Fruit fly (Drosophila melanogaster) whole organism, embryonic: ENCODE data around the gene CG15927.
A peak's percentile ranks its signal among the peaks of the same experiment; 100 is the strongest.

Experiments
- Blimp-1 ChIP-seq: fragments of 200-800 bp; sonication (Bioruptor generic); optimal IDR thresholded peaks from 3 replicates; lab custom pipeline; 2018; ENCODE audit warnings: missing biosample characterization, missing genetic modification characterization, mild to moderate bottlenecking, moderate library complexity, missing genetic modification reagents
- CG11504 ChIP-seq: fragments of 200-800 bp; sonication (Bioruptor generic); optimal IDR thresholded peaks from 3 replicates; lab custom pipeline; 2019; ENCODE audit warnings: missing biosample characterization, mild to moderate bottlenecking, missing genetic modification characterization, moderate library complexity
- CG11723 ChIP-seq: fragments of 200-800 bp; sonication (Bioruptor generic); optimal IDR thresholded peaks from 2 replicates; lab custom pipeline; 2017; ENCODE audit warnings: missing biosample characterization, mild to moderate bottlenecking, missing genetic modification characterization
- CG12236 ChIP-seq: fragments of 200-800 bp; sonication (Bioruptor generic); optimal IDR thresholded peaks from 2 replicates; lab custom pipeline; 2016; ENCODE audit warnings: missing biosample characterization, missing genetic modification characterization
- CG12391 ChIP-seq: fragments of 200-800 bp; sonication (Bioruptor generic); optimal IDR thresholded peaks from 3 replicates; lab custom pipeline; 2018; ENCODE audit warnings: missing biosample characterization, mild to moderate bottlenecking, missing genetic modification characterization, moderate library complexity
- CG12659 ChIP-seq: fragments of 200-800 bp; sonication (Bioruptor generic); optimal IDR thresholded peaks from 3 replicates; lab custom pipeline; 2017; ENCODE audit warnings: mild to moderate bottlenecking, missing biosample characterization, missing genetic modification reagents, missing genetic modification characterization
- CG12942 ChIP-seq: fragments of 200-800 bp; sonication (Bioruptor generic); optimal IDR thresholded peaks from 3 replicates; lab custom pipeline; 2016; ENCODE audit warnings: missing biosample characterization, missing genetic modification characterization
- CG13424 ChIP-seq: fragments of 200-800 bp; sonication (Bioruptor generic); optimal IDR thresholded peaks from 2 replicates; lab custom pipeline; 2019; ENCODE audit warnings: missing biosample characterization, mild to moderate bottlenecking, missing genetic modification characterization, moderate library complexity
- CG14441 ChIP-seq: fragments of 200-800 bp; sonication (Bioruptor generic); IDR thresholded peaks from 2 replicates; pipeline ENCODE4 v1.3.6; 2022; ENCODE audit warnings: missing biosample characterization, missing genetic modification characterization
- CG15269 ChIP-seq: fragments of 200-800 bp; sonication (Bioruptor generic); optimal IDR thresholded peaks from 2 replicates; lab custom pipeline; 2018; ENCODE audit warnings: missing biosample characterization, mild to moderate bottlenecking, missing genetic modification characterization, moderate library complexity
- CG15479 ChIP-seq: fragments of 200-800 bp; sonication (Bioruptor generic); optimal IDR thresholded peaks from 3 replicates; lab custom pipeline; 2019; ENCODE audit warnings: missing biosample characterization, mild to moderate bottlenecking, missing genetic modification characterization, moderate library complexity
- CG16863 ChIP-seq: fragments of 200-800 bp; sonication (Bioruptor generic); optimal IDR thresholded peaks from 3 replicates; lab custom pipeline; 2016; ENCODE audit warnings: missing biosample characterization, missing genetic modification characterization
- CG2202 ChIP-seq: fragments of 200-800 bp; sonication (Bioruptor generic); optimal IDR thresholded peaks from 2 replicates; lab custom pipeline; 2018; ENCODE audit warnings: missing biosample characterization, mild to moderate bottlenecking, missing genetic modification characterization
- CG31441 ChIP-seq: fragments of 200-800 bp; sonication (Bioruptor generic); IDR thresholded peaks from 2 replicates; pipeline ENCODE4 v1.3.6; 2022; ENCODE audit warnings: missing biosample characterization, missing genetic modification characterization
- CG4328 ChIP-seq: fragments of 200-800 bp; sonication (Bioruptor generic); optimal IDR thresholded peaks from 3 replicates; lab custom pipeline; 2017; ENCODE audit warnings: missing biosample characterization, missing genetic modification reagents, missing genetic modification characterization
- CG5245 ChIP-seq: fragments of 200-800 bp; sonication (Bioruptor generic); optimal IDR thresholded peaks from 3 replicates; lab custom pipeline; 2016; ENCODE audit warnings: missing biosample characterization, missing genetic modification characterization
- CG7839 ChIP-seq: fragments of 200-800 bp; sonication (Bioruptor generic); optimal IDR thresholded peaks from 3 replicates; lab custom pipeline; 2018; ENCODE audit warnings: missing biosample characterization, mild to moderate bottlenecking, missing genetic modification characterization, moderate library complexity
- CG7987 ChIP-seq: fragments of 200-800 bp; sonication (Bioruptor generic); optimal IDR thresholded peaks from 2 replicates; lab custom pipeline; 2018; ENCODE audit warnings: missing biosample characterization, mild to moderate bottlenecking, missing genetic modification characterization, moderate library complexity
- Chrac-16 ChIP-seq: fragments of 200-800 bp; sonication (Bioruptor generic); optimal IDR thresholded peaks from 3 replicates; lab custom pipeline; 2016; ENCODE audit warnings: missing biosample characterization, missing genetic modification characterization
- CoRest ChIP-seq: fragments of 200-800 bp; sonication (Bioruptor generic); optimal IDR thresholded peaks from 3 replicates; lab custom pipeline; 2018; ENCODE audit warnings: missing biosample characterization, mild to moderate bottlenecking, missing genetic modification characterization, moderate library complexity
- Dll ChIP-seq: fragments of 200-800 bp; sonication (Bioruptor generic); IDR thresholded peaks from 4 replicates; pipeline ENCODE4 v1.3.6; 2022; ENCODE audit warnings: missing biosample characterization, missing genetic modification characterization; ENCODE audit not compliant: partially characterized antibody
- Doc2 ChIP-seq: fragments of 200-800 bp; sonication (Bioruptor generic); IDR thresholded peaks from 2 replicates; pipeline ENCODE4 v1.3.6; 2022; ENCODE audit warnings: missing biosample characterization, missing genetic modification characterization
- HLH54F ChIP-seq: fragments of 200-800 bp; sonication (Bioruptor generic); optimal IDR thresholded peaks from 3 replicates; lab custom pipeline; 2016; ENCODE audit warnings: missing biosample characterization, missing genetic modification characterization
- HmgZ ChIP-seq: fragments of 200-800 bp; sonication (Bioruptor generic); optimal IDR thresholded peaks from 2 replicates; lab custom pipeline; 2018; ENCODE audit warnings: missing biosample characterization, mild to moderate bottlenecking, missing genetic modification characterization
- Hr51 ChIP-seq, 2 experiments: fragments of 200-800 bp; sonication (Bioruptor generic); optimal IDR thresholded peaks; 2 replicates in 1 of 2; 3 replicates in 1 of 2; lab custom pipeline; 2016 to 2018; ENCODE audit warnings: missing biosample characterization in 2 of 2, missing genetic modification characterization in 2 of 2, mild to moderate bottlenecking in 1 of 2, moderate library complexity in 1 of 2
- NK7.1 ChIP-seq: fragments of 200-800 bp; sonication (Bioruptor generic); optimal IDR thresholded peaks from 3 replicates; lab custom pipeline; 2016; ENCODE audit warnings: missing biosample characterization, missing genetic modification characterization
- Nf-YC ChIP-seq: fragments of 200-800 bp; optimal IDR thresholded peaks from 3 replicates; lab custom pipeline; 2019; ENCODE audit warnings: missing biosample characterization, mild to moderate bottlenecking, missing genetic modification characterization, moderate library complexity
- Pdp1 ChIP-seq, 2 experiments: fragments of 200-800 bp; sonication (Bioruptor generic); optimal IDR thresholded peaks; 3 replicates each; lab custom pipeline; 2016; ENCODE audit warnings: missing biosample characterization in 2 of 2, missing genetic modification characterization in 2 of 2, mild to moderate bottlenecking in 1 of 2, moderate library complexity in 1 of 2
- Ptx1 ChIP-seq: fragments of 200-800 bp; sonication (Bioruptor generic); IDR thresholded peaks from 2 replicates; pipeline ENCODE4 v1.3.6; 2022; ENCODE audit warnings: missing biosample characterization, missing genetic modification characterization
- Ravus ChIP-seq: fragments of 200-800 bp; sonication (Bioruptor generic); IDR thresholded peaks from 2 replicates; pipeline ENCODE4 v1.3.6; 2022; ENCODE audit warnings: missing biosample characterization, missing genetic modification characterization
- Sox100B ChIP-seq: fragments of 200-800 bp; sonication (Bioruptor generic); optimal IDR thresholded peaks from 3 replicates; lab custom pipeline; 2018; ENCODE audit warnings: missing biosample characterization, mild to moderate bottlenecking, missing genetic modification characterization
- Ssrp ChIP-seq: fragments of 200-800 bp; sonication (Bioruptor generic); optimal IDR thresholded peaks from 2 replicates; lab custom pipeline; 2018; ENCODE audit warnings: missing biosample characterization, mild to moderate bottlenecking, missing genetic modification characterization, moderate library complexity
- caup ChIP-seq: fragments of 200-800 bp; sonication (Bioruptor generic); optimal IDR thresholded peaks from 3 replicates; lab custom pipeline; 2017; ENCODE audit warnings: missing biosample characterization, mild to moderate bottlenecking, missing genetic modification characterization, moderate library complexity; ENCODE audit not compliant: severe bottlenecking
- chm ChIP-seq: fragments of 200-800 bp; sonication (Bioruptor generic); IDR thresholded peaks from 2 replicates; pipeline ENCODE4 v1.3.6; 2022; ENCODE audit warnings: missing biosample characterization, missing genetic modification characterization
- disco-r ChIP-seq: fragments of 200-800 bp; sonication (Bioruptor generic); optimal IDR thresholded peaks from 2 replicates; lab custom pipeline; 2016; ENCODE audit warnings: missing biosample characterization, missing genetic modification characterization
- dmrt99B ChIP-seq: fragments of 200-800 bp; sonication (Bioruptor generic); optimal IDR thresholded peaks from 2 replicates; lab custom pipeline; 2018; ENCODE audit warnings: missing biosample characterization, mild to moderate bottlenecking, missing genetic modification characterization, moderate library complexity
- dysf ChIP-seq: fragments of 200-800 bp; sonication (Bioruptor generic); IDR thresholded peaks from 3 replicates; pipeline ENCODE4 v1.3.6; 2022; ENCODE audit warnings: missing biosample characterization, missing genetic modification characterization
- fd102C ChIP-seq: fragments of 200-800 bp; sonication (Bioruptor generic); optimal IDR thresholded peaks from 2 replicates; lab custom pipeline; 2018; ENCODE audit warnings: missing biosample characterization, mild to moderate bottlenecking, missing genetic modification characterization, moderate library complexity
- gem ChIP-seq: fragments of 200-800 bp; sonication (Bioruptor generic); optimal IDR thresholded peaks from 2 replicates; lab custom pipeline; 2019; ENCODE audit warnings: missing biosample characterization, mild to moderate bottlenecking, missing genetic modification characterization, moderate library complexity
- grau ChIP-seq: fragments of 200-800 bp; optimal IDR thresholded peaks from 3 replicates; lab custom pipeline; 2019; ENCODE audit warnings: missing biosample characterization, mild to moderate bottlenecking, missing genetic modification characterization, moderate library complexity
- her ChIP-seq: fragments of 200-800 bp; sonication (Bioruptor generic); optimal IDR thresholded peaks from 2 replicates; lab custom pipeline; 2016; ENCODE audit warnings: missing biosample characterization, missing genetic modification characterization
- hth ChIP-seq: fragments of >200 bp; optimal IDR thresholded peaks from 2 replicates; lab custom pipeline; 2017; ENCODE audit warnings: inconsistent platforms
- nmo ChIP-seq: fragments of 200-800 bp; sonication (Bioruptor generic); optimal IDR thresholded peaks from 2 replicates; lab custom pipeline; 2018; ENCODE audit warnings: missing biosample characterization, mild to moderate bottlenecking, missing genetic modification characterization, moderate library complexity
- row ChIP-seq: fragments of 200-800 bp; sonication (Bioruptor generic); IDR thresholded peaks from 3 replicates; pipeline ENCODE4 v1.3.6; 2022; ENCODE audit warnings: missing biosample characterization, missing genetic modification characterization
- salm ChIP-seq: fragments of 200-800 bp; sonication (Bioruptor generic); optimal IDR thresholded peaks from 2 replicates; lab custom pipeline; 2018; ENCODE audit warnings: missing biosample characterization, mild to moderate bottlenecking, missing genetic modification characterization
- schlank ChIP-seq: fragments of 200-800 bp; sonication (Bioruptor generic); optimal IDR thresholded peaks from 2 replicates; lab custom pipeline; 2018; ENCODE audit warnings: missing biosample characterization, mild to moderate bottlenecking, missing genetic modification characterization
- shn ChIP-seq: fragments of 200-800 bp; sonication (Bioruptor generic); optimal IDR thresholded peaks from 3 replicates; lab custom pipeline; 2016; ENCODE audit warnings: missing biosample characterization, missing genetic modification characterization
- trem ChIP-seq: fragments of 200-800 bp; optimal IDR thresholded peaks from 3 replicates; lab custom pipeline; 2019; ENCODE audit warnings: missing biosample characterization, mild to moderate bottlenecking, missing genetic modification characterization, moderate library complexity
- tx ChIP-seq: fragments of 200-800 bp; sonication (Bioruptor generic); optimal IDR thresholded peaks from 2 replicates; lab custom pipeline; 2016; ENCODE audit warnings: missing biosample characterization, missing genetic modification characterization
- unpg ChIP-seq: fragments of 200-800 bp; sonication (Bioruptor generic); optimal IDR thresholded peaks from 3 replicates; lab custom pipeline; 2018; ENCODE audit warnings: missing biosample characterization, mild to moderate bottlenecking, missing genetic modification characterization, moderate library complexity

Gene CG15927

DNA sequence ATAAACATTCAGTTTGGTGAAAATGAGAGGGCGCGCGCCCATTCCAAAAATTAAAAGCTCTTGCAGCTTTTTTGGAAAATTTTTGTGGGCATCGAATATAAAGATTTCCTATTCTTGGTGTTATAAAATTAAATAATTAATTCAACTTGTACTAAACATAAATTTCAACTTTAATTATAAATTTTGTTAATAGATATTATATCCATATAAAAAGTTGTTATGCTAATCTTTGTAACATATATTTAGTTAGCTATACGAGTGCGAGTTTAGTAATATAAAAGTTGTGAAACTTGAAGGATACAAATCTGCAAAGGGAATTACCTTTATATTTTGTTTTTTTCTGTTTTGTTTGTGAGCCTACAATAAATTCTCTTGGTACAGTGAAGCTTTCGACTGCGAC is 23.1 kb upstream of the CG15927 start:
- TF ChIP-seq Sox100B (GFP tag; lab: Kevin White, UChicago): peak; percentile 21
- peak in 1 of 2 experiments; percentile 62 for TF ChIP-seq Hr51 (GFP tag; optimal IDR thresholded peaks at IDR 0.05; lab: Kevin White, UChicago)
- no peak for TF ChIP-seq Nf-YC (tag; lab: Kevin White, UChicago)
- no peak for TF ChIP-seq caup (GFP tag; lab: Kevin White, UChicago)
- TF ChIP-seq hth (lab: Kevin White, UChicago): no peak
- TF ChIP-seq disco-r: no peak
- TF ChIP-seq CG15269: peak; percentile 36
- peak; percentile 26 for TF ChIP-seq unpg (GFP tag; lab: Kevin White, UChicago)
- no peak for TF ChIP-seq salm (tag; lab: Kevin White, UChicago)
- TF ChIP-seq CG11504 (tag; lab: Kevin White, UChicago): peak; percentile 50
- TF ChIP-seq HLH54F (GFP tag; lab: Kevin White, UChicago): no peak
- TF ChIP-seq dysf: 0 out of 3 replicates have a peak, but pooled peaks have one; percentile 34
- TF ChIP-seq CG12942 (GFP tag; lab: Kevin White, UChicago): no peak
- no peak for TF ChIP-seq trem (tag; lab: Kevin White, UChicago)
- TF ChIP-seq schlank (tag; lab: Kevin White, UChicago): no peak
- peak; percentile 43; the same call in 1 of the 2 replicates for TF ChIP-seq CG31441 (GFP tag; lab: Robert Waterston, UW)
- no peak for TF ChIP-seq fd102C (GFP tag; lab: Kevin White, UChicago)
- 0 out of 2 replicates have a peak, but pooled peaks have one; percentile 17 for TF ChIP-seq Ptx1 (GFP tag; lab: Robert Waterston, UW)
- no peak for TF ChIP-seq her
- no peak for TF ChIP-seq CG5245 (GFP tag; lab: Kevin White, UChicago)
- TF ChIP-seq Doc2 (GFP tag; lab: Robert Waterston, UW): no peak
- TF ChIP-seq CG14441 (GFP tag; lab: Robert Waterston, UW): no peak
- TF ChIP-seq row (GFP tag; lab: Robert Waterston, UW): peak; percentile 32; the same call in 1 of the 3 replicates
- TF ChIP-seq shn (GFP tag; lab: Kevin White, UChicago): no peak
- TF ChIP-seq HmgZ (tag; lab: Kevin White, UChicago): no peak
- no peak for TF ChIP-seq Ravus (GFP tag; lab: Robert Waterston, UW)
- peak; percentile 44 for TF ChIP-seq dmrt99B
- no peak for TF ChIP-seq CG7987 (GFP tag; lab: Kevin White, UChicago)
- TF ChIP-seq Blimp-1 (GFP tag; lab: Kevin White, UChicago): no peak
- peak; percentile 4 for TF ChIP-seq Ssrp
- peak; percentile 24 for TF ChIP-seq CG12391 (tag; lab: Kevin White, UChicago)
- TF ChIP-seq CoRest (tag; lab: Kevin White, UChicago): peak; percentile 24
- TF ChIP-seq CG7839 (tag; lab: Kevin White, UChicago): peak; percentile 30
- peak; percentile 63 for TF ChIP-seq gem (tag; lab: Kevin White, UChicago)
- no peak for TF ChIP-seq Pdp1 (GFP tag; optimal IDR thresholded peaks at IDR 0.05; lab: Kevin White, UChicago)
- TF ChIP-seq Dll (GFP tag; lab: Robert Waterston, UW): no peak
- no peak for TF ChIP-seq CG2202 (tag; lab: Kevin White, UChicago)
- TF ChIP-seq CG13424 (tag; lab: Kevin White, UChicago): peak; percentile 47
- TF ChIP-seq CG12659 (GFP tag; lab: Kevin White, UChicago): no peak
- peak; percentile 18 for TF ChIP-seq nmo (GFP tag; lab: Kevin White, UChicago)
- TF ChIP-seq CG16863 (GFP tag; lab: Kevin White, UChicago): no peak
- no peak for TF ChIP-seq tx (GFP tag; lab: Kevin White, UChicago)
- TF ChIP-seq CG4328 (GFP tag; lab: Kevin White, UChicago): no peak
- TF ChIP-seq Chrac-16 (GFP tag; lab: Kevin White, UChicago): no peak
- TF ChIP-seq grau (tag; lab: Kevin White, UChicago): peak; percentile 56
- TF ChIP-seq CG11723: no peak
- no peak for TF ChIP-seq NK7.1 (GFP tag; lab: Kevin White, UChicago)
- TF ChIP-seq CG12236 (GFP tag; lab: Kevin White, UChicago): no peak
- no peak for TF ChIP-seq CG15479 (GFP tag; lab: Kevin White, UChicago)
- no peak for TF ChIP-seq chm (GFP tag; lab: Robert Waterston, UW)
